Fruit fly (Drosophila melanogaster) whole organism, embryonic: ENCODE measurements around the gene CG9130.

ENCODE experiments used
- CG10267 ChIP-seq: fragments of 200-800 bp; sonication (Bioruptor generic); optimal IDR thresholded peaks from 2 replicates; lab custom pipeline; 2018; ENCODE audit warnings: missing biosample characterization, mild to moderate bottlenecking, missing genetic modification characterization, moderate library complexity
- CG12219 ChIP-seq: fragments of 200-800 bp; sonication (Bioruptor generic); optimal IDR thresholded peaks from 3 replicates; lab custom pipeline; 2018; ENCODE audit warnings: missing biosample characterization, mild to moderate bottlenecking, missing genetic modification characterization
- CG13775 ChIP-seq: fragments of 200-800 bp; sonication (Bioruptor generic); optimal IDR thresholded peaks from 3 replicates; lab custom pipeline; 2017; ENCODE audit warnings: missing biosample characterization, mild to moderate bottlenecking, missing genetic modification characterization
- CG15514 ChIP-seq: fragments of 200-800 bp; sonication (Bioruptor generic); optimal IDR thresholded peaks from 3 replicates; lab custom pipeline; 2017; ENCODE audit warnings: missing biosample characterization, missing genetic modification characterization, mild to moderate bottlenecking, moderate library complexity, missing genetic modification reagents
- CG17186 ChIP-seq: fragments of 200-800 bp; sonication (Bioruptor generic); optimal IDR thresholded peaks from 3 replicates; lab custom pipeline; 2017; ENCODE audit warnings: missing biosample characterization, missing genetic modification reagents, missing genetic modification characterization
- CG17328 ChIP-seq: fragments of 200-800 bp; sonication (Bioruptor generic); IDR thresholded peaks from 2 replicates; pipeline ENCODE4 v1.3.6; 2022; ENCODE audit warnings: missing biosample characterization, missing genetic modification characterization
- CG17361 ChIP-seq: fragments of 200-800 bp; sonication (Bioruptor generic); IDR thresholded peaks from 3 replicates; pipeline ENCODE4 v1.3.6; 2022; ENCODE audit warnings: missing biosample characterization, missing genetic modification characterization
- CG17385 ChIP-seq: fragments of 200-800 bp; sonication (Bioruptor generic); optimal IDR thresholded peaks from 3 replicates; lab custom pipeline; 2018; ENCODE audit warnings: missing biosample characterization, mild to moderate bottlenecking, missing genetic modification characterization
- CG17802 ChIP-seq: fragments of 200-800 bp; sonication (Bioruptor generic); optimal IDR thresholded peaks from 2 replicates; lab custom pipeline; 2018; ENCODE audit warnings: missing biosample characterization, mild to moderate bottlenecking, missing genetic modification characterization, moderate library complexity
- CG2116 ChIP-seq: fragments of 200-800 bp; sonication (Bioruptor generic); optimal IDR thresholded peaks from 3 replicates; lab custom pipeline; 2018; ENCODE audit warnings: missing biosample characterization, mild to moderate bottlenecking, missing genetic modification characterization
- CG2889 ChIP-seq: fragments of 200-800 bp; sonication (Bioruptor generic); IDR thresholded peaks from 3 replicates; pipeline ENCODE4 v1.3.6; 2022; ENCODE audit warnings: missing biosample characterization, missing genetic modification characterization
- CG30020 ChIP-seq: fragments of 200-800 bp; optimal IDR thresholded peaks from 2 replicates; lab custom pipeline; 2019; ENCODE audit warnings: missing biosample characterization, mild to moderate bottlenecking, missing genetic modification characterization, moderate library complexity
- CG30431 ChIP-seq: fragments of 200-800 bp; sonication (Bioruptor generic); optimal IDR thresholded peaks from 2 replicates; lab custom pipeline; 2017; ENCODE audit warnings: missing biosample characterization, missing genetic modification characterization
- CG33213 ChIP-seq: fragments of 200-800 bp; sonication (Bioruptor generic); optimal IDR thresholded peaks from 3 replicates; lab custom pipeline; 2016; ENCODE audit warnings: missing biosample characterization, missing genetic modification characterization
- CG33557 ChIP-seq: fragments of 200-800 bp; sonication (Bioruptor generic); optimal IDR thresholded peaks from 2 replicates; lab custom pipeline; 2019; ENCODE audit warnings: missing biosample characterization, mild to moderate bottlenecking, missing genetic modification characterization, moderate library complexity
- CG3407 ChIP-seq: fragments of 200-800 bp; sonication (Bioruptor generic); optimal IDR thresholded peaks from 2 replicates; lab custom pipeline; 2018; ENCODE audit warnings: missing biosample characterization, mild to moderate bottlenecking, missing genetic modification characterization
- CG4617 ChIP-seq: fragments of 200-800 bp; sonication (Bioruptor generic); optimal IDR thresholded peaks from 3 replicates; lab custom pipeline; 2016; ENCODE audit warnings: missing biosample characterization, missing genetic modification characterization, borderline replicate concordance
- CG7928 ChIP-seq: fragments of 200-800 bp; sonication (Bioruptor generic); optimal IDR thresholded peaks from 2 replicates; lab custom pipeline; 2017; ENCODE audit warnings: missing biosample characterization, mild to moderate bottlenecking, missing genetic modification characterization
- CG8924 ChIP-seq: fragments of 200-800 bp; optimal IDR thresholded peaks from 3 replicates; lab custom pipeline; 2019; ENCODE audit warnings: missing biosample characterization, mild to moderate bottlenecking, missing genetic modification characterization, moderate library complexity
- CG9797 ChIP-seq: fragments of 200-800 bp; sonication (Bioruptor generic); optimal IDR thresholded peaks from 3 replicates; lab custom pipeline; 2018; ENCODE audit warnings: missing biosample characterization, mild to moderate bottlenecking, missing genetic modification characterization
- Dp ChIP-seq: fragments of 200-800 bp; sonication (Bioruptor generic); optimal IDR thresholded peaks from 2 replicates; lab custom pipeline; 2018; ENCODE audit warnings: missing biosample characterization, mild to moderate bottlenecking, missing genetic modification characterization, moderate library complexity
- Ets65A ChIP-seq: fragments of 200-800 bp; sonication (Bioruptor generic); peaks from one replicate; lab custom pipeline; 2016; ENCODE audit warnings: missing biosample characterization, missing genetic modification characterization
- Hand ChIP-seq: fragments of 200-800 bp; sonication (Bioruptor generic); optimal IDR thresholded peaks from 2 replicates; lab custom pipeline; 2017; ENCODE audit warnings: mild to moderate bottlenecking, missing biosample characterization, missing genetic modification reagents, missing genetic modification characterization
- HmgZ ChIP-seq: fragments of 200-800 bp; sonication (Bioruptor generic); optimal IDR thresholded peaks from 2 replicates; lab custom pipeline; 2018; ENCODE audit warnings: missing biosample characterization, mild to moderate bottlenecking, missing genetic modification characterization
- Hr51 ChIP-seq, 2 experiments: fragments of 200-800 bp; sonication (Bioruptor generic); optimal IDR thresholded peaks; 2 replicates in 1 of 2; 3 replicates in 1 of 2; lab custom pipeline; 2016 to 2018; ENCODE audit warnings: missing biosample characterization in 2 of 2, missing genetic modification characterization in 2 of 2, mild to moderate bottlenecking in 1 of 2, moderate library complexity in 1 of 2
- Lhr ChIP-seq: fragments of 200-800 bp; sonication (Bioruptor generic); optimal IDR thresholded peaks from 3 replicates; lab custom pipeline; 2017; ENCODE audit warnings: mild to moderate bottlenecking, missing biosample characterization, missing genetic modification reagents, missing genetic modification characterization
- MBD-R2 ChIP-seq: fragments of 200-800 bp; sonication (Bioruptor generic); IDR thresholded peaks from 2 replicates; pipeline ENCODE4 v1.3.6; 2022; ENCODE audit warnings: missing biosample characterization, missing genetic modification characterization
- MESR4 ChIP-seq: fragments of 200-800 bp; sonication (Bioruptor generic); optimal IDR thresholded peaks from 2 replicates; lab custom pipeline; 2018; ENCODE audit warnings: missing biosample characterization, mild to moderate bottlenecking, missing genetic modification characterization, moderate library complexity
- Max ChIP-seq: fragments of 200-800 bp; sonication (Bioruptor generic); optimal IDR thresholded peaks from 2 replicates; lab custom pipeline; 2016; ENCODE audit warnings: missing biosample characterization, mild to moderate bottlenecking, missing genetic modification characterization
- Med ChIP-seq: fragments of 200-800 bp; sonication (Bioruptor generic); peaks from one replicate; lab custom pipeline; 2016; ENCODE audit warnings: missing biosample characterization, missing genetic modification characterization, mild to moderate bottlenecking, inconsistent platforms, moderate library complexity
- NC2β ChIP-seq: fragments of 200-800 bp; sonication (Bioruptor generic); optimal IDR thresholded peaks from 2 replicates; lab custom pipeline; 2016; ENCODE audit warnings: missing biosample characterization, missing genetic modification characterization
- Nf-YC ChIP-seq: fragments of 200-800 bp; optimal IDR thresholded peaks from 3 replicates; lab custom pipeline; 2019; ENCODE audit warnings: missing biosample characterization, mild to moderate bottlenecking, missing genetic modification characterization, moderate library complexity
- Sry-δ ChIP-seq: fragments of 200-800 bp; sonication (Bioruptor generic); optimal IDR thresholded peaks from 2 replicates; lab custom pipeline; 2016; ENCODE audit warnings: missing biosample characterization, missing genetic modification characterization
- dpn ChIP-seq, 2 experiments: fragments of 200-800 bp; sonication (Bioruptor generic); optimal IDR thresholded peaks; 3 replicates each; lab custom pipeline; 2016; ENCODE audit warnings: missing biosample characterization in 2 of 2, missing genetic modification characterization in 2 of 2
- gfzf ChIP-seq: fragments of 200-800 bp; sonication (Bioruptor generic); optimal IDR thresholded peaks from 2 replicates; lab custom pipeline; 2016; ENCODE audit warnings: missing biosample characterization, mild to moderate bottlenecking, missing genetic modification characterization, moderate library complexity
- grn ChIP-seq: fragments of 200-800 bp; sonication (Bioruptor generic); optimal IDR thresholded peaks from 3 replicates; lab custom pipeline; 2017; ENCODE audit warnings: missing biosample characterization, missing genetic modification characterization
- hkb ChIP-seq, 2 experiments: fragments of 200-800 bp in 1 of 2; fragments of >200 bp in 1 of 2; sonication (Bioruptor generic) in 1 of 2; IDR thresholded peaks in 1 of 2; optimal IDR thresholded peaks in 1 of 2; 2 replicates each; pipeline versions ENCODE4 v1.3.6 to Lab custom; 2017 to 2022; ENCODE audit warnings: missing biosample characterization in 1 of 2, missing genetic modification characterization in 1 of 2
- hth ChIP-seq: fragments of >200 bp; optimal IDR thresholded peaks from 2 replicates; lab custom pipeline; 2017; ENCODE audit warnings: inconsistent platforms
- lola ChIP-seq, 3 experiments: fragments of >200 bp in 2 of 3; fragments of 200-800 bp in 1 of 3; sonication (Bioruptor generic) in 1 of 3; optimal IDR thresholded peaks; 2 replicates each; lab custom pipeline; 2017 to 2019; ENCODE audit warnings: missing biosample characterization in 3 of 3, missing genetic modification characterization in 3 of 3, mild to moderate bottlenecking in 1 of 3, moderate library complexity in 1 of 3
- oc ChIP-seq: fragments of 200-800 bp; sonication (Bioruptor generic); optimal IDR thresholded peaks from 2 replicates; lab custom pipeline; 2018; ENCODE audit warnings: missing biosample characterization, mild to moderate bottlenecking, missing genetic modification characterization, moderate library complexity
- phol ChIP-seq: fragments of 200-800 bp; sonication (Bioruptor generic); optimal IDR thresholded peaks from 3 replicates; lab custom pipeline; 2018; ENCODE audit warnings: missing biosample characterization, mild to moderate bottlenecking, missing genetic modification characterization, moderate library complexity
- pzg ChIP-seq: fragments of 200-800 bp; sonication (Bioruptor generic); optimal IDR thresholded peaks from 3 replicates; lab custom pipeline; 2018; ENCODE audit warnings: missing biosample characterization, mild to moderate bottlenecking, missing genetic modification characterization, moderate library complexity
- row ChIP-seq: fragments of 200-800 bp; sonication (Bioruptor generic); IDR thresholded peaks from 3 replicates; pipeline ENCODE4 v1.3.6; 2022; ENCODE audit warnings: missing biosample characterization, missing genetic modification characterization
- sd ChIP-seq: fragments of 200-800 bp; sonication (Bioruptor generic); optimal IDR thresholded peaks from 3 replicates; lab custom pipeline; 2018; ENCODE audit warnings: missing biosample characterization, mild to moderate bottlenecking, missing genetic modification characterization, moderate library complexity
- sens ChIP-seq: fragments of 200-800 bp; sonication (Bioruptor generic); peaks from one replicate; lab custom pipeline; 2016; ENCODE audit warnings: missing biosample characterization, missing genetic modification characterization
- ssp ChIP-seq: fragments of 200-800 bp; sonication (Bioruptor generic); IDR thresholded peaks from 2 replicates; pipeline ENCODE4 v1.3.6; 2022; ENCODE audit warnings: missing biosample characterization, missing genetic modification characterization
- stwl ChIP-seq: fragments of 200-800 bp; sonication (Bioruptor generic); optimal IDR thresholded peaks from 3 replicates; lab custom pipeline; 2018; ENCODE audit warnings: missing biosample characterization, mild to moderate bottlenecking, missing genetic modification characterization, moderate library complexity
- zen2 ChIP-seq: fragments of 200-800 bp; sonication (Bioruptor generic); IDR thresholded peaks from 3 replicates; pipeline ENCODE4 v1.3.6; 2022; ENCODE audit warnings: missing biosample characterization, missing genetic modification characterization; ENCODE audit not compliant: partially characterized antibody

Gene CG9130

dm6 chr3L:1302234-1302949 is 50.6 kb downstream of the CG9130 start, which contains the start of the genes Rac1 and Acat2 (continued):
- TF ChIP-seq CG30431 (no peak), Hr51 (GFP tag; optimal IDR thresholded peaks at IDR 0.05; lab: Kevin White, UChicago) (no peak), CG17186 (peak; percentile 47), phol (tag; lab: Kevin White, UChicago) (peak; percentile 53), NC2β (peak; percentile 5), sd (tag; lab: Kevin White, UChicago) (peak; percentile 18), Hand (GFP tag; lab: Kevin White, UChicago) (no peak), CG17385 (GFP tag; lab: Kevin White, UChicago) (peak; percentile 78), MESR4 (peak; percentile 73), CG10267 (tag; lab: Kevin White, UChicago) (peak; percentile 50), Dp (peak; percentile 76), gfzf (GFP tag; lab: Kevin White, UChicago) (peak; percentile 94), Med (GFP tag; lab: Kevin White, UChicago) (peak; percentile 62), lola (GFP tag; optimal IDR thresholded peaks at IDR 0.05; lab: Kevin White, UChicago) (peak in 1 of 3 experiments; percentile 9), CG30020 (tag; lab: Kevin White, UChicago) (peak; percentile 79), CG33213 (GFP tag; lab: Kevin White, UChicago) (peak; percentile 7), CG12219 (no peak), MBD-R2 (GFP tag; lab: Robert Waterston, UW) (peak; percentile 63), row (peak; percentile 58), zen2 (GFP tag; lab: Robert Waterston, UW) (no peak), Lhr (GFP tag; lab: Kevin White, UChicago) (peak; percentile 72), CG33557 (peak; percentile 25), Sry-δ (GFP tag; lab: Kevin White, UChicago) (peak; percentile 41), oc (tag; lab: Kevin White, UChicago) (no peak), CG4617 (GFP tag; lab: Kevin White, UChicago) (peak; percentile 78), CG2116 (peak; percentile 32), dpn (GFP tag; optimal IDR thresholded peaks at IDR 0.05; lab: Kevin White, UChicago) (peak in 1 of 2 experiments; percentile 11), CG17802 (tag; lab: Kevin White, UChicago) (peak; percentile 33), hth (lab: Kevin White, UChicago) (no peak), CG9797 (peak; percentile 92), Nf-YC (peak; percentile 43), Max (GFP tag; lab: Kevin White, UChicago) (no peak), CG3407 (GFP tag; lab: Kevin White, UChicago) (no peak), CG8924 (peak; percentile 31), grn (peak; percentile 97), CG13775 (no peak), CG17328 (GFP tag; lab: Robert Waterston, UW) (0 out of 2 replicates have a peak, but pooled peaks have one; percentile 30), stwl (peak; percentile 56), CG17361 (GFP tag; lab: Robert Waterston, UW) (peak; percentile 57; the same call in 2 of the 3 replicates), sens (peak; percentile 76), hkb (optimal IDR thresholded peaks at IDR 0.05; lab: Kevin White, UChicago) (peak; percentile 93), hkb (GFP tag; IDR thresholded peaks at IDR 0.05; lab: Robert Waterston, UW) (no peak), CG2889 (GFP tag; lab: Robert Waterston, UW) (no peak), Ets65A (no peak), ssp (GFP tag; lab: Robert Waterston, UW) (peak; percentile 93), CG15514 (GFP tag; lab: Kevin White, UChicago) (peak; percentile 61), CG7928 (GFP tag; lab: Kevin White, UChicago) (peak; percentile 64), pzg (GFP tag; lab: Kevin White, UChicago) (peak; percentile 85), HmgZ (tag; lab: Kevin White, UChicago) (peak; percentile 17)
